Worm (Caenorhabditis elegans): Measurements from ENCODE around the gene rsp-2.
A peak's percentile ranks its signal among the peaks of the same experiment; 100 is the strongest.

Gene rsp-2

ce11 chrII:11452498-11453005 is at the start of gene rsp-2:
rsp-2 (minus strand) TSS chrII:11452955.
- TF ChIP-seq flt-1 (GFP tag; IDR thresholded peaks at IDR 0.05) (no peak), klf-2 (GFP tag; conservative IDR thresholded peaks at IDR 0.05) (no peak), tab-1 (GFP tag; IDR thresholded peaks at IDR 0.05) (no peak), ref-1 (GFP tag; conservative IDR thresholded peaks at IDR 0.05) (no peak), T22C8.4 (GFP tag; IDR thresholded peaks at IDR 0.05) (no peak), med-1 (GFP tag; optimal IDR thresholded peaks at IDR 0.05; ENCODE audit: insufficient read depth) (no peak), ztf-29 (GFP tag; IDR thresholded peaks at IDR 0.05) (no peak), ztf-23 (GFP tag; IDR thresholded peaks at IDR 0.05) (no peak)

ce11 chrII:11501956-11502355 is 49.2 kb upstream of the rsp-2 start:
- no peak for TF ChIP-seq ztf-23 (GFP tag; IDR thresholded peaks at IDR 0.05)
- TF ChIP-seq flt-1 (GFP tag; IDR thresholded peaks at IDR 0.05) = no peak
- no peak for TF ChIP-seq klf-2 (GFP tag; conservative IDR thresholded peaks at IDR 0.05)
- no peak for TF ChIP-seq ref-1 (GFP tag; conservative IDR thresholded peaks at IDR 0.05)
- no peak for TF ChIP-seq med-1 (GFP tag; optimal IDR thresholded peaks at IDR 0.05; ENCODE audit: insufficient read depth)
- no peak for TF ChIP-seq ztf-29 (GFP tag; IDR thresholded peaks at IDR 0.05)
- no peak for TF ChIP-seq cog-1 (tag; optimal IDR thresholded peaks at IDR 0.05)
- TF ChIP-seq tab-1 (GFP tag; IDR thresholded peaks at IDR 0.05) = no peak
- no peak for TF ChIP-seq T22C8.4 (GFP tag; IDR thresholded peaks at IDR 0.05)

ce11 chrII:11500198-11500597 is 47.4 kb upstream of the rsp-2 start, which contains the start of gene B0334.20:
B0334.20 (minus strand) TSS chrII:11500459.
- TF ChIP-seq T22C8.4 (GFP tag; IDR thresholded peaks at IDR 0.05) = no peak
- no peak for TF ChIP-seq klf-2 (GFP tag; conservative IDR thresholded peaks at IDR 0.05)
- TF ChIP-seq tab-1 (GFP tag; IDR thresholded peaks at IDR 0.05) = no peak
- TF ChIP-seq ref-1 (GFP tag; conservative IDR thresholded peaks at IDR 0.05) = no peak
- TF ChIP-seq ztf-23 (GFP tag; IDR thresholded peaks at IDR 0.05) = no peak
- no peak for TF ChIP-seq med-1 (GFP tag; optimal IDR thresholded peaks at IDR 0.05; ENCODE audit: insufficient read depth)
- TF ChIP-seq ztf-29 (GFP tag; IDR thresholded peaks at IDR 0.05) = no peak
- no peak for TF ChIP-seq cog-1 (tag; optimal IDR thresholded peaks at IDR 0.05)
- no peak for TF ChIP-seq flt-1 (GFP tag; IDR thresholded peaks at IDR 0.05)

- TF ChIP-seq flt-1 (GFP tag; IDR thresholded peaks at IDR 0.05) = no peak
- TF ChIP-seq ztf-23 (GFP tag; IDR thresholded peaks at IDR 0.05) = 0 out of 2 replicates have a peak, but pooled peaks have one; percentile 31
- TF ChIP-seq med-1 (GFP tag; optimal IDR thresholded peaks at IDR 0.05; ENCODE audit: insufficient read depth) = no peak
These were observed 44.6 kb upstream of the rsp-2 start, which contains the start of gene B0334.5 for ce11 chrII:11497365-11497764. B0334.5 (plus strand) TSS chrII:11497665.

- TF ChIP-seq flt-1 (GFP tag; IDR thresholded peaks at IDR 0.05) = no peak
- no peak for TF ChIP-seq ref-1 (GFP tag; conservative IDR thresholded peaks at IDR 0.05)
- no peak for TF ChIP-seq ztf-29 (GFP tag; IDR thresholded peaks at IDR 0.05)
- no peak for TF ChIP-seq cog-1 (tag; optimal IDR thresholded peaks at IDR 0.05)
- TF ChIP-seq ztf-23 (GFP tag; IDR thresholded peaks at IDR 0.05) = no peak
- TF ChIP-seq T22C8.4 (GFP tag; IDR thresholded peaks at IDR 0.05) = no peak
- no peak for TF ChIP-seq med-1 (GFP tag; optimal IDR thresholded peaks at IDR 0.05; ENCODE audit: insufficient read depth)
- no peak for TF ChIP-seq klf-2 (GFP tag; conservative IDR thresholded peaks at IDR 0.05)
- no peak for TF ChIP-seq tab-1 (GFP tag; IDR thresholded peaks at IDR 0.05)
These were observed 44.0 kb upstream of the rsp-2 start, which contains the start of gene emc-5 for ce11 chrII:11496767-11497166. emc-5 (plus strand) TSS chrII:11496780.

ce11 chrII:11495806-11496205 is 43.1 kb upstream of the rsp-2 start:
- no peak for TF ChIP-seq flt-1 (GFP tag; IDR thresholded peaks at IDR 0.05)
- no peak for TF ChIP-seq ztf-29 (GFP tag; IDR thresholded peaks at IDR 0.05)
- TF ChIP-seq ztf-23 (GFP tag; IDR thresholded peaks at IDR 0.05) = no peak
- no peak for TF ChIP-seq klf-2 (GFP tag; conservative IDR thresholded peaks at IDR 0.05)
- no peak for TF ChIP-seq cog-1 (tag; optimal IDR thresholded peaks at IDR 0.05)
- TF ChIP-seq tab-1 (GFP tag; IDR thresholded peaks at IDR 0.05) = no peak
- TF ChIP-seq T22C8.4 (GFP tag; IDR thresholded peaks at IDR 0.05) = no peak
- TF ChIP-seq ref-1 (GFP tag; conservative IDR thresholded peaks at IDR 0.05) = no peak
- TF ChIP-seq med-1 (GFP tag; optimal IDR thresholded peaks at IDR 0.05; ENCODE audit: insufficient read depth) = no peak

- TF ChIP-seq ztf-23 (GFP tag; IDR thresholded peaks at IDR 0.05) (no peak), ref-1 (GFP tag; conservative IDR thresholded peaks at IDR 0.05) (no peak), flt-1 (GFP tag; IDR thresholded peaks at IDR 0.05) (no peak), ztf-29 (GFP tag; IDR thresholded peaks at IDR 0.05) (no peak), tab-1 (GFP tag; IDR thresholded peaks at IDR 0.05) (no peak), klf-2 (GFP tag; conservative IDR thresholded peaks at IDR 0.05) (no peak), med-1 (GFP tag; optimal IDR thresholded peaks at IDR 0.05; ENCODE audit: insufficient read depth) (no peak), T22C8.4 (GFP tag; IDR thresholded peaks at IDR 0.05) (no peak), cog-1 (tag; optimal IDR thresholded peaks at IDR 0.05) (no peak)
These were observed 42.6 kb upstream of the rsp-2 start, which contains the start of the genes ooc-3 and B0334.4 for ce11 chrII:11495307-11495706. ooc-3 (minus strand) TSS chrII:11495321. B0334.4 (plus strand) TSS chrII:11495692.

ce11 chrII:11492843-11493242 is 40.1 kb upstream of the rsp-2 start, which contains the start of gene hacl-1:
hacl-1 (minus strand) TSS chrII:11492963.
- TF ChIP-seq ztf-29 (GFP tag; IDR thresholded peaks at IDR 0.05) (no peak), cog-1 (tag; optimal IDR thresholded peaks at IDR 0.05) (no peak), T22C8.4 (GFP tag; IDR thresholded peaks at IDR 0.05) (no peak), klf-2 (GFP tag; conservative IDR thresholded peaks at IDR 0.05) (no peak), med-1 (GFP tag; optimal IDR thresholded peaks at IDR 0.05; ENCODE audit: insufficient read depth) (no peak), tab-1 (GFP tag; IDR thresholded peaks at IDR 0.05) (no peak), flt-1 (GFP tag; IDR thresholded peaks at IDR 0.05) (no peak), ref-1 (GFP tag; conservative IDR thresholded peaks at IDR 0.05) (no peak), ztf-23 (GFP tag; IDR thresholded peaks at IDR 0.05) (no peak)

ce11 chrII:11487999-11488398 is 35.2 kb upstream of the rsp-2 start, which contains the start of gene B0334.13:
B0334.13 (plus strand) TSS chrII:11488299.
- TF ChIP-seq ztf-23 (GFP tag; IDR thresholded peaks at IDR 0.05) (no peak), med-1 (GFP tag; optimal IDR thresholded peaks at IDR 0.05; ENCODE audit: insufficient read depth) (no peak), T22C8.4 (GFP tag; IDR thresholded peaks at IDR 0.05) (no peak), ztf-29 (GFP tag; IDR thresholded peaks at IDR 0.05) (no peak), cog-1 (tag; optimal IDR thresholded peaks at IDR 0.05) (no peak), flt-1 (GFP tag; IDR thresholded peaks at IDR 0.05) (no peak), tab-1 (GFP tag; IDR thresholded peaks at IDR 0.05) (no peak), ref-1 (GFP tag; conservative IDR thresholded peaks at IDR 0.05) (no peak), klf-2 (GFP tag; conservative IDR thresholded peaks at IDR 0.05) (no peak)
